Worm (Caenorhabditis elegans): ENCODE measurements around the gene gob-1.

gob-1 gene

DNA sequence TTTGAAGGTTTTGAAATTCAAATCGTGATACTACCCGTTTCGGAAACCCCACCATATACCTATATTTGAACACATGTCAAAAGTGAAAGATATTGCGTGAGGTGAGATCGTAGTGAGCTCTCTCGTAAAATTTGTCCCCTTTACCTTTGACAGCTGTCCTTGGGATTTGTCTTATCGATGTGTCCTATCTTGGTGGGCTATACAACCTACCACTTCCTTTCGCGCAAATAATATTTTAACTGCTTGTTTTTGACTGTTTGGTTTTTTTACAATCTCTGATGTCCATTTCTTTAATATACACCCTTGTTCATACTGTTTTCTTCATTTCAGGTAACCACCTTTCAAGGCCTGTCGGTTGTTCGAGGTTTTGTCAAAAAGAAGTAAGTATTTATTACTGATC lies 16.3 kb downstream of the gob-1 start, which contains the start of gene eat-20:
Gene eat-20, plus strand, starts transcription at position 331 of the 400 bp plus-strand sequence.
- TF ChIP-seq nhr-25 (tag; optimal IDR thresholded peaks at IDR 0.05) (peak; percentile 46), lin-39 (tag; optimal IDR thresholded peaks at IDR 0.05) (no peak), nhr-77 (tag; optimal IDR thresholded peaks at IDR 0.05) (no peak), ceh-28 (tag; optimal IDR thresholded peaks at IDR 0.05) (no peak), ztf-11 (tag; optimal IDR thresholded peaks at IDR 0.05) (no peak), nhr-23 (tag; optimal IDR thresholded peaks at IDR 0.05) (peak; percentile 27), ceh-82 (tag; optimal IDR thresholded peaks at IDR 0.05) (no peak), elt-1 (tag; optimal IDR thresholded peaks at IDR 0.05) (no peak)

- TF ChIP-seq nhr-12 (tag; optimal IDR thresholded peaks at IDR 0.05) (no peak), ceh-9 (tag; optimal IDR thresholded peaks at IDR 0.05) (no peak), hmg-11 (tag; optimal IDR thresholded peaks at IDR 0.05) (no peak), unc-62 (GFP tag; optimal IDR thresholded peaks at IDR 0.05) (no peak), nhr-23 (tag; optimal IDR thresholded peaks at IDR 0.05) (no peak), nhr-25 (tag; optimal IDR thresholded peaks at IDR 0.05) (no peak), nhr-43 (tag; optimal IDR thresholded peaks at IDR 0.05; ENCODE audit: poor library complexity, severe bottlenecking) (no peak), aly-2 (tag; optimal IDR thresholded peaks at IDR 0.05) (no peak), ama-1 (optimal IDR thresholded peaks at IDR 0.05) (no peak), eor-1 (tag; optimal IDR thresholded peaks at IDR 0.05) (no peak), snpc-4 (tag; optimal IDR thresholded peaks at IDR 0.05) (no peak), lsy-12 (tag; optimal IDR thresholded peaks at IDR 0.05) (no peak), R02D3.7 (tag; optimal IDR thresholded peaks at IDR 0.05) (no peak), pha-4 (tag; optimal IDR thresholded peaks at IDR 0.05) (no peak), fkh-2 (tag; optimal IDR thresholded peaks at IDR 0.05) (no peak), nhr-28 (tag; optimal IDR thresholded peaks at IDR 0.05) (no peak)
Measured at ce11 chrX:15514547-15514946, 21.1 kb downstream of the gob-1 start.

DNA sequence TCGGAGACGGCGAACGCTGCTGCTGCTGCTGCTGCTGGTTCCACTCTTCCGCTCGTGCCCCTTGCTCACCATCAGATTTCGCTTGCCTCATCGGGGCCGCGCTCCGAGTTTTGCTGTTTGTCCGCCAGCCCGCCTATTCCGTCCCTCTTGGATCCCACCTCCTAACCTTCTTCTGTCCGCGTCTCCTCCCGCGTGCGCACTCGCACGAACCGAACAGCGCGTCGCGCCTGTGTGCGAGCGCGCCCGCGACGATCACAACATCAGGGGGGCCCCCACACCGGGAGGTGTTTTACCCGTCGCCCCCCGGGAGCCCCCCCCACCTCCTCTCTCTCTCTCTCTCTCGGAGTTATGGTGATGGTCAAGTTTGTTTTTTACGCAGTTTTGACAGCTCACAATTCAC lies 22.4 kb downstream of the gob-1 start:
- TF ChIP-seq lin-39 (tag; optimal IDR thresholded peaks at IDR 0.05) (peak; percentile 10), elt-1 (tag; optimal IDR thresholded peaks at IDR 0.05) (no peak)

DNA sequence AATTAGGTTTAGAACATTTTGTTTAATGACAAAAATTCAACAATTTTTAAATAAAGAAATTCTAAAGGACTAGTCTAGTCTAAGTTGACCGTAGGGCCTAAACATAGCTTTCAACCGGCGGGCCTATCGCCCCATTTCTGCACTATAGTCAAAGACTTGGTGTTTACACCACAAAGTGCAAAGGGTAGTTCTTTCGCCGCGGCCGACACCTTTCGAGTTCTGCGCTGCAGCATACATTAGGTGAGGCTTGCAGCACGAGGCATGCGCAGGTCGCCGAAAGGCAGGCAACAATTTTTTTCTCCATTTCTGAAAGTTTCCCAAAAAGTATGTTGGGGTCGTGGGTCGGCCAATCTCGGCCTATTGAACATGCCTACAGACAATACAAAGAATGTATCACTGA lies 35.1 kb downstream of the gob-1 start:
- no peak for TF ChIP-seq lin-15B (tag; optimal IDR thresholded peaks at IDR 0.05)
- no peak for TF ChIP-seq nhr-67 (tag; optimal IDR thresholded peaks at IDR 0.05)
- no peak for TF ChIP-seq mdl-1 (tag; optimal IDR thresholded peaks at IDR 0.05)
- no peak for TF ChIP-seq nhr-12 (tag; optimal IDR thresholded peaks at IDR 0.05)
- no peak for TF ChIP-seq unc-62 (GFP tag; optimal IDR thresholded peaks at IDR 0.05)
- no peak for TF ChIP-seq skn-1 (tag; optimal IDR thresholded peaks at IDR 0.05)
- no peak for TF ChIP-seq jun-1 (tag; optimal IDR thresholded peaks at IDR 0.05)
- TF ChIP-seq ceh-82 (tag; optimal IDR thresholded peaks at IDR 0.05) = no peak
- no peak for TF ChIP-seq fos-1 (tag; optimal IDR thresholded peaks at IDR 0.05)
- no peak for TF ChIP-seq ceh-9 (tag; optimal IDR thresholded peaks at IDR 0.05)
- no peak for TF ChIP-seq tbx-2 (tag; optimal IDR thresholded peaks at IDR 0.05)
- no peak for TF ChIP-seq nhr-77 (tag; optimal IDR thresholded peaks at IDR 0.05)
- TF ChIP-seq ztf-11 (tag; optimal IDR thresholded peaks at IDR 0.05) = no peak
- TF ChIP-seq ZK546.5 (tag; optimal IDR thresholded peaks at IDR 0.05) = no peak
- no peak for TF ChIP-seq aly-2 (tag; optimal IDR thresholded peaks at IDR 0.05)
- TF ChIP-seq nfya-1 (tag; optimal IDR thresholded peaks at IDR 0.05; ENCODE audit: insufficient read depth) = no peak
- no peak for TF ChIP-seq elt-3 (tag; optimal IDR thresholded peaks at IDR 0.05)
- no peak for TF ChIP-seq R02D3.7 (tag; optimal IDR thresholded peaks at IDR 0.05)
- TF ChIP-seq ceh-28 (tag; optimal IDR thresholded peaks at IDR 0.05) = no peak
- TF ChIP-seq eor-1 (tag; optimal IDR thresholded peaks at IDR 0.05) = no peak

ce11 chrX:15533260-15533659 lies 39.9 kb downstream of the gob-1 start:
- TF ChIP-seq elt-1 (tag; optimal IDR thresholded peaks at IDR 0.05) = no peak
- TF ChIP-seq zag-1 (tag; optimal IDR thresholded peaks at IDR 0.05) = no peak
- no peak for TF ChIP-seq egl-5 (tag; optimal IDR thresholded peaks at IDR 0.05)
- TF ChIP-seq ceh-28 (tag; optimal IDR thresholded peaks at IDR 0.05) = no peak
- no peak for TF ChIP-seq skn-1 (tag; optimal IDR thresholded peaks at IDR 0.05)
- TF ChIP-seq nhr-76 (tag; optimal IDR thresholded peaks at IDR 0.05) = no peak
- no peak for TF ChIP-seq nhr-67 (tag; optimal IDR thresholded peaks at IDR 0.05)
- no peak for TF ChIP-seq ztf-4 (tag; optimal IDR thresholded peaks at IDR 0.05)
- no peak for TF ChIP-seq pqm-1 (tag; optimal IDR thresholded peaks at IDR 0.05)
- no peak for TF ChIP-seq nhr-77 (tag; optimal IDR thresholded peaks at IDR 0.05)
